Worm (Caenorhabditis elegans): ENCODE results near the gene glf-1.

The glf-1 gene

ce11 chrIV:5860762-5861161 is 24.9 kb upstream of the glf-1 start:
- TF ChIP-seq hmg-11 (tag; optimal IDR thresholded peaks at IDR 0.05) (no peak), nhr-28 (tag; optimal IDR thresholded peaks at IDR 0.05) (no peak), elt-1 (tag; optimal IDR thresholded peaks at IDR 0.05) (no peak), ceh-9 (tag; optimal IDR thresholded peaks at IDR 0.05) (no peak), tbx-2 (tag; optimal IDR thresholded peaks at IDR 0.05) (no peak), R02D3.7 (tag; optimal IDR thresholded peaks at IDR 0.05) (no peak), ztf-11 (tag; optimal IDR thresholded peaks at IDR 0.05) (no peak), fkh-2 (tag; optimal IDR thresholded peaks at IDR 0.05) (no peak), nhr-25 (tag; optimal IDR thresholded peaks at IDR 0.05) (no peak), unc-62 (GFP tag; optimal IDR thresholded peaks at IDR 0.05) (no peak), nhr-12 (tag; optimal IDR thresholded peaks at IDR 0.05) (no peak), egl-27 (tag; optimal IDR thresholded peaks at IDR 0.05) (no peak), lin-15B (tag; optimal IDR thresholded peaks at IDR 0.05) (no peak)

ce11 chrIV:5865818-5866217 is 19.8 kb upstream of the glf-1 start, which contains the start of gene spe-27:
Gene spe-27, minus strand, starts transcription at chrIV:5865918.
- TF ChIP-seq nhr-25 (tag; optimal IDR thresholded peaks at IDR 0.05), result no peak
- no peak for TF ChIP-seq pha-4 (tag; optimal IDR thresholded peaks at IDR 0.05)
- no peak for TF ChIP-seq elt-3 (tag; optimal IDR thresholded peaks at IDR 0.05)
- no peak for TF ChIP-seq ztf-4 (tag; optimal IDR thresholded peaks at IDR 0.05)
- no peak for TF ChIP-seq nhr-28 (tag; optimal IDR thresholded peaks at IDR 0.05)

- no peak for TF ChIP-seq ceh-9 (tag; optimal IDR thresholded peaks at IDR 0.05)
- no peak for TF ChIP-seq zag-1 (tag; optimal IDR thresholded peaks at IDR 0.05)
- TF ChIP-seq nhr-76 (tag; optimal IDR thresholded peaks at IDR 0.05), result no peak
- TF ChIP-seq egl-27 (tag; optimal IDR thresholded peaks at IDR 0.05), result no peak
- no peak for TF ChIP-seq fos-1 (tag; optimal IDR thresholded peaks at IDR 0.05)
- no peak for TF ChIP-seq unc-62 (GFP tag; optimal IDR thresholded peaks at IDR 0.05)
- TF ChIP-seq nhr-23 (tag; optimal IDR thresholded peaks at IDR 0.05), result no peak
- no peak for TF ChIP-seq sea-2 (GFP tag; optimal IDR thresholded peaks at IDR 0.05)
- no peak for TF ChIP-seq egl-5 (tag; optimal IDR thresholded peaks at IDR 0.05)
- no peak for TF ChIP-seq skn-1 (tag; optimal IDR thresholded peaks at IDR 0.05)
- TF ChIP-seq ZK546.5 (tag; optimal IDR thresholded peaks at IDR 0.05), result no peak
- TF ChIP-seq lin-39 (tag; optimal IDR thresholded peaks at IDR 0.05), result no peak
- no peak for TF ChIP-seq nhr-12 (tag; optimal IDR thresholded peaks at IDR 0.05)
- no peak for TF ChIP-seq pqm-1 (tag; optimal IDR thresholded peaks at IDR 0.05)
- TF ChIP-seq snpc-4 (tag; optimal IDR thresholded peaks at IDR 0.05), result no peak
- TF ChIP-seq ceh-16 (tag; optimal IDR thresholded peaks at IDR 0.05), result no peak
- TF ChIP-seq lsy-12 (tag; optimal IDR thresholded peaks at IDR 0.05), result no peak
- TF ChIP-seq ama-1 (optimal IDR thresholded peaks at IDR 0.05), result no peak
- TF ChIP-seq jun-1 (tag; optimal IDR thresholded peaks at IDR 0.05), result no peak
Observed at ce11 chrIV:5867189-5867588, 18.4 kb upstream of the glf-1 start, which contains the start of gene C06E7.88. Gene C06E7.88, minus strand, starts transcription at chrIV:5867289.

ce11 chrIV:5869354-5869753 is 16.3 kb upstream of the glf-1 start:
- no peak for TF ChIP-seq ceh-28 (tag; optimal IDR thresholded peaks at IDR 0.05)

ce11 chrIV:5870072-5870471 is 15.6 kb upstream of the glf-1 start, which contains the start of gene srv-17:
Gene srv-17, minus strand, starts transcription at chrIV:5870172.
- no peak for TF ChIP-seq fkh-2 (tag; optimal IDR thresholded peaks at IDR 0.05)
- no peak for TF ChIP-seq zag-1 (tag; optimal IDR thresholded peaks at IDR 0.05)
- no peak for TF ChIP-seq unc-39 (tag; optimal IDR thresholded peaks at IDR 0.05)
- no peak for TF ChIP-seq R02D3.7 (tag; optimal IDR thresholded peaks at IDR 0.05)
- no peak for TF ChIP-seq fos-1 (tag; optimal IDR thresholded peaks at IDR 0.05)
- TF ChIP-seq ztf-11 (tag; optimal IDR thresholded peaks at IDR 0.05), result no peak
- TF ChIP-seq nhr-237 (tag; optimal IDR thresholded peaks at IDR 0.05), result no peak
- no peak for TF ChIP-seq mdl-1 (tag; optimal IDR thresholded peaks at IDR 0.05)
- TF ChIP-seq eor-1 (tag; optimal IDR thresholded peaks at IDR 0.05), result no peak
- no peak for TF ChIP-seq lin-15B (tag; optimal IDR thresholded peaks at IDR 0.05)
- no peak for TF ChIP-seq tbx-2 (tag; optimal IDR thresholded peaks at IDR 0.05)
- TF ChIP-seq ceh-28 (tag; optimal IDR thresholded peaks at IDR 0.05), result no peak
- no peak for TF ChIP-seq nhr-28 (tag; optimal IDR thresholded peaks at IDR 0.05)
- TF ChIP-seq daf-12 (tag; optimal IDR thresholded peaks at IDR 0.05), result no peak
- TF ChIP-seq fkh-10 (GFP tag; optimal IDR thresholded peaks at IDR 0.05), result no peak
- TF ChIP-seq elt-1 (tag; optimal IDR thresholded peaks at IDR 0.05), result no peak
- TF ChIP-seq nhr-67 (tag; optimal IDR thresholded peaks at IDR 0.05), result no peak
